Worm (Caenorhabditis elegans) whole organism, mixed stage, embryonic: Measurements from ENCODE around the gene F15D4.5.

Experiments used
- M03D4.4 ChIP-seq: sonication (generic microtip); optimal IDR thresholded peaks from 2 replicates; lab custom pipeline; 2017; ENCODE audit warnings: mild to moderate bottlenecking, missing genetic modification characterization, missing compliant biosample characterization
- bed-3 ChIP-seq: fragments of 200-800 bp; sonication (Bioruptor generic); optimal IDR thresholded peaks from 3 replicates; lab custom pipeline; 2018; ENCODE audit warnings: mild to moderate bottlenecking, missing genetic modification characterization, moderate library complexity, missing compliant biosample characterization
- blmp-1 ChIP-seq: fragments of 150-350 bp; optimal IDR thresholded peaks from 2 replicates; lab custom pipeline; 2014; ENCODE audit warnings: missing biosample characterization, missing genetic modification characterization
- ceh-43 ChIP-seq: fragments of 200-800 bp; sonication (Bioruptor generic); optimal IDR thresholded peaks from 2 replicates; lab custom pipeline; 2018; ENCODE audit warnings: mild to moderate bottlenecking, missing genetic modification characterization, moderate library complexity, missing compliant biosample characterization
- ceh-83 ChIP-seq: fragments of 200-800 bp; sonication (Bioruptor generic); optimal IDR thresholded peaks from 2 replicates; lab custom pipeline; 2018; ENCODE audit warnings: mild to moderate bottlenecking, missing genetic modification characterization, missing compliant biosample characterization
- ces-1 ChIP-seq: fragments of 150-350 bp; optimal IDR thresholded peaks from 2 replicates; lab custom pipeline; 2014; ENCODE audit warnings: missing biosample characterization, missing genetic modification reagents, missing genetic modification characterization
- cnd-1 ChIP-seq: fragments of 200-800 bp; sonication (Bioruptor generic); optimal IDR thresholded peaks from 2 replicates; lab custom pipeline; 2018; ENCODE audit warnings: mild to moderate bottlenecking, missing genetic modification characterization, missing compliant biosample characterization
- drap-1 ChIP-seq: fragments of 200-800 bp; sonication (Bioruptor generic); optimal IDR thresholded peaks from 3 replicates; lab custom pipeline; 2018; ENCODE audit warnings: mild to moderate bottlenecking, missing genetic modification characterization, missing compliant biosample characterization
- elt-1 ChIP-seq: sonication (generic microtip); optimal IDR thresholded peaks from 2 replicates; lab custom pipeline; 2017; ENCODE audit warnings: missing genetic modification characterization, mild to moderate bottlenecking, missing compliant biosample characterization, antibody characterized with exemption, moderate library complexity, borderline replicate concordance; ENCODE audit not compliant: insufficient read depth
- elt-3 ChIP-seq: fragments of 150-350 bp; optimal IDR thresholded peaks from 2 replicates; lab custom pipeline; 2014; ENCODE audit warnings: missing biosample characterization, missing genetic modification characterization
- hlh-1 ChIP-seq: fragments of 150-350 bp; optimal IDR thresholded peaks from 2 replicates; lab custom pipeline; 2014; ENCODE audit warnings: missing biosample characterization, missing genetic modification reagents, missing genetic modification characterization
- lin-32 ChIP-seq: fragments of 200-800 bp; sonication (Bioruptor generic); optimal IDR thresholded peaks from 2 replicates; lab custom pipeline; 2018; ENCODE audit warnings: mild to moderate bottlenecking, missing genetic modification characterization, missing compliant biosample characterization
- lsy-2 ChIP-seq: fragments of 150-350 bp; optimal IDR thresholded peaks from 2 replicates; lab custom pipeline; 2014; ENCODE audit warnings: missing biosample characterization, missing genetic modification characterization
- mab-5 ChIP-seq: fragments of 150-350 bp; optimal IDR thresholded peaks from 2 replicates; lab custom pipeline; 2014; ENCODE audit warnings: missing biosample characterization, missing genetic modification characterization
- mep-1 ChIP-seq: fragments of 150-350 bp; optimal IDR thresholded peaks from 2 replicates; lab custom pipeline; 2017; ENCODE audit warnings: missing biosample characterization, missing genetic modification reagents, missing genetic modification characterization, inconsistent platforms
- mls-2 ChIP-seq: sonication (generic microtip); optimal IDR thresholded peaks from 2 replicates; lab custom pipeline; 2016; ENCODE audit warnings: mild to moderate bottlenecking, missing genetic modification characterization, moderate library complexity, missing compliant biosample characterization
- nhr-12 ChIP-seq: fragments of 150-350 bp; optimal IDR thresholded peaks from 2 replicates; lab custom pipeline; 2014; ENCODE audit warnings: missing biosample characterization, missing genetic modification characterization
- nhr-2 ChIP-seq: fragments of 150-350 bp; optimal IDR thresholded peaks from 2 replicates; lab custom pipeline; 2014; ENCODE audit warnings: missing biosample characterization, missing genetic modification characterization
- nhr-237 ChIP-seq: fragments of 150-350 bp; optimal IDR thresholded peaks from 2 replicates; lab custom pipeline; 2014; ENCODE audit warnings: missing biosample characterization, missing genetic modification characterization
- nhr-28 ChIP-seq: fragments of 150-350 bp; optimal IDR thresholded peaks from 2 replicates; lab custom pipeline; 2014; ENCODE audit warnings: missing biosample characterization, missing genetic modification characterization
- nhr-76 ChIP-seq: sonication (generic microtip); optimal IDR thresholded peaks from 2 replicates; lab custom pipeline; 2017; ENCODE audit warnings: missing biosample characterization, missing genetic modification characterization
- pha-4 ChIP-seq: fragments of 150-350 bp; optimal IDR thresholded peaks from 2 replicates; lab custom pipeline; 2018; ENCODE audit warnings: missing biosample characterization, missing genetic modification reagents, missing genetic modification characterization
- sem-2 ChIP-seq: fragments of 200-800 bp; sonication (Bioruptor generic); optimal IDR thresholded peaks from 2 replicates; lab custom pipeline; 2018; ENCODE audit warnings: mild to moderate bottlenecking, missing genetic modification characterization, missing compliant biosample characterization
- snpc-4 ChIP-seq: fragments of 150-350 bp; optimal IDR thresholded peaks from 2 replicates; lab custom pipeline; 2014; ENCODE audit warnings: missing biosample characterization, missing genetic modification characterization
- tbx-8 ChIP-seq: fragments of 200-800 bp; sonication (Bioruptor generic); optimal IDR thresholded peaks from 2 replicates; lab custom pipeline; 2018; ENCODE audit warnings: mild to moderate bottlenecking, missing genetic modification characterization, moderate library complexity, missing compliant biosample characterization
- unc-120 ChIP-seq: sonication (generic microtip); optimal IDR thresholded peaks from 2 replicates; lab custom pipeline; 2017; ENCODE audit warnings: missing genetic modification characterization, missing compliant biosample characterization; ENCODE audit not compliant: poor library complexity, severe bottlenecking
- unc-39 ChIP-seq: fragments of 150-350 bp; optimal IDR thresholded peaks from 2 replicates; lab custom pipeline; 2014; ENCODE audit warnings: missing biosample characterization, missing genetic modification characterization
- unc-62 ChIP-seq: fragments of 150-350 bp; optimal IDR thresholded peaks from 2 replicates; lab custom pipeline; 2014; ENCODE audit warnings: missing biosample characterization, missing genetic modification reagents, missing genetic modification characterization
- zip-8 ChIP-seq: fragments of 150-350 bp; optimal IDR thresholded peaks from 2 replicates; lab custom pipeline; 2014; ENCODE audit warnings: missing biosample characterization, missing genetic modification characterization
- ztf-11 ChIP-seq: fragments of 150-350 bp; optimal IDR thresholded peaks from 2 replicates; lab custom pipeline; 2014; ENCODE audit warnings: missing biosample characterization, missing genetic modification characterization

The F15D4.5 gene

ce11 chrII:13279216-13280123 is 34.3 kb downstream of the F15D4.5 start:
- no peak for TF ChIP-seq drap-1
- TF ChIP-seq lsy-2 (tag; lab: Kevin White, UChicago): no peak
- TF ChIP-seq pha-4: no peak

- TF ChIP-seq pha-4: no peak
- no peak for TF ChIP-seq nhr-76 (tag; lab: Kevin White, UChicago)
- no peak for TF ChIP-seq unc-62 (GFP tag; lab: Kevin White, UChicago)
- TF ChIP-seq bed-3 (GFP tag; lab: Kevin White, UChicago): no peak
- TF ChIP-seq mls-2 (tag; lab: Kevin White, UChicago): no peak
- TF ChIP-seq cnd-1: no peak
- TF ChIP-seq elt-1: no peak
- no peak for TF ChIP-seq nhr-2 (tag; lab: Kevin White, UChicago)
Observed at ce11 chrII:13282566-13282965, 37.4 kb downstream of the F15D4.5 start.

DNA sequence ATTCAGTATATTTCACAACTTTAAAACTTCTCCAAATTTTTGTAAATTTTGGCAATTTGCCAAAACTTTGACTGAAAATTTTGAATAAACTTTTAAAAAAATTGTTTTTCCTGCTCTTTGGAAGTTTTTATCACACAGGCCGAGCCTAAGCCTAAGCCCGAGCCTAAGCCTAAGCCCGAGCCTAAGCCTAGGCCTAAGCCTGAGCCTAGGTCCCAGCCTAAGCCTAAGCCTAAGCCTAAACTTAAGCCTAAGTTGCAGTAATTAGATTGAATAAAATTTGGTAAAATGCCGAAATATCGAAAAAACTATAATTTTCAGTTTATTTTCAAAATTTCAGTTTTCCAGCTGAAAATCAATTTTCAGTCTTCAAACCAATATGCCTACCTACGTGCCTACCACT is 38.3 kb downstream of the F15D4.5 start:
- TF ChIP-seq nhr-12 (tag; lab: Kevin White, UChicago) (no peak), cnd-1 (no peak), drap-1 (no peak), elt-1 (no peak), mls-2 (tag; lab: Kevin White, UChicago) (no peak), nhr-237 (tag; lab: Kevin White, UChicago) (no peak), zip-8 (tag; lab: Kevin White, UChicago) (no peak), unc-120 (tag; lab: Kevin White, UChicago) (no peak), hlh-1 (tag; lab: Kevin White, UChicago) (no peak), nhr-28 (tag; lab: Kevin White, UChicago) (no peak), ceh-43 (GFP tag; lab: Kevin White, UChicago) (no peak), mep-1 (tag; lab: Kevin White, UChicago) (no peak), unc-62 (GFP tag; lab: Kevin White, UChicago) (no peak), snpc-4 (tag; lab: Kevin White, UChicago) (no peak), unc-39 (no peak)

ce11 chrII:13284148-13284547 is 39.0 kb downstream of the F15D4.5 start:
- TF ChIP-seq zip-8 (tag; lab: Kevin White, UChicago): peak; percentile 38
- no peak for TF ChIP-seq drap-1

- no peak for TF ChIP-seq lsy-2 (tag; lab: Kevin White, UChicago)
- no peak for TF ChIP-seq bed-3 (GFP tag; lab: Kevin White, UChicago)
- TF ChIP-seq nhr-2 (tag; lab: Kevin White, UChicago): no peak
- no peak for TF ChIP-seq cnd-1
- TF ChIP-seq mls-2 (tag; lab: Kevin White, UChicago): no peak
- no peak for TF ChIP-seq ces-1 (GFP tag; lab: Kevin White, UChicago)
- no peak for TF ChIP-seq lin-32
- TF ChIP-seq zip-8 (tag; lab: Kevin White, UChicago): no peak
- TF ChIP-seq nhr-76 (tag; lab: Kevin White, UChicago): no peak
- TF ChIP-seq snpc-4 (tag; lab: Kevin White, UChicago): no peak
- TF ChIP-seq ceh-83 (GFP tag; lab: Kevin White, UChicago): no peak
- no peak for TF ChIP-seq nhr-28 (tag; lab: Kevin White, UChicago)
- TF ChIP-seq drap-1: no peak
- no peak for TF ChIP-seq unc-62 (GFP tag; lab: Kevin White, UChicago)
- TF ChIP-seq elt-3: no peak
- no peak for TF ChIP-seq nhr-12 (tag; lab: Kevin White, UChicago)
Observed at ce11 chrII:13285729-13286128, 40.6 kb downstream of the F15D4.5 start, which contains the start of gene ztf-22. Gene ztf-22, minus strand, starts transcription at chrII:13285829.

- TF ChIP-seq tbx-8 (GFP tag; lab: Kevin White, UChicago): no peak
- TF ChIP-seq unc-62 (GFP tag; lab: Kevin White, UChicago): no peak
- TF ChIP-seq drap-1: no peak
- TF ChIP-seq unc-39: no peak
- no peak for TF ChIP-seq nhr-76 (tag; lab: Kevin White, UChicago)
- no peak for TF ChIP-seq nhr-2 (tag; lab: Kevin White, UChicago)
- TF ChIP-seq nhr-12 (tag; lab: Kevin White, UChicago): no peak
- no peak for TF ChIP-seq ceh-43 (GFP tag; lab: Kevin White, UChicago)
- TF ChIP-seq cnd-1: no peak
- TF ChIP-seq unc-120 (tag; lab: Kevin White, UChicago): no peak
- no peak for TF ChIP-seq ztf-11
- TF ChIP-seq sem-2 (GFP tag; lab: Kevin White, UChicago): no peak
- no peak for TF ChIP-seq blmp-1 (tag; lab: Kevin White, UChicago)
- TF ChIP-seq mab-5 (tag; lab: Kevin White, UChicago): no peak
- no peak for TF ChIP-seq M03D4.4
- TF ChIP-seq nhr-237 (tag; lab: Kevin White, UChicago): no peak
- no peak for TF ChIP-seq zip-8 (tag; lab: Kevin White, UChicago)
- no peak for TF ChIP-seq lin-32
- no peak for TF ChIP-seq elt-1
- TF ChIP-seq lsy-2 (tag; lab: Kevin White, UChicago): no peak
Observed at ce11 chrII:13289891-13290290, 44.7 kb downstream of the F15D4.5 start.
